Worm (Caenorhabditis elegans): Measurements from ENCODE around the gene lelo-4.

The lelo-4 gene

DNA sequence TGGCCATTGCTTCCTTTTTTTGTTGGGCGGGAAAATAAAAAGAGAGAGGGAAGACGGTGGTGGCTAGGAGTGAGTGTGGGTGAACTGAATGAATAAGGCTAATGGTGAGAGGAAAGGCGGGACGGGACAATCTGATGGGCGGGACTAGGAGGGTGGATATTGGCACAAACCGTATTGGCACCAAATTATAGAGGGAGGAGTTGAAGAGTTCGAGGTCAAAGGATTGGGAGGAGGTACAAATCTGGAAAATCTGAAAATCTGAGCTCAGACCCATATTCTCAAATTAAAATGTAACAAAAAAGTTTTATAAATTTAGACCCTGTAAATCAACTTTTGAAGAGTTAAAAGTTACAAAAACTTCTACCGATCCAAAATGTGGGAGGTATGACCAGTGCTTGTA is 24.1 kb downstream of the lelo-4 start, which contains the start of gene hlh-14:
TSS of gene hlh-14 (minus strand) at position 101 of the 400 bp plus-strand sequence.
- TF ChIP-seq med-1 (GFP tag; optimal IDR thresholded peaks at IDR 0.05; ENCODE audit: insufficient read depth) (no peak), ztf-23 (GFP tag; IDR thresholded peaks at IDR 0.05) (no peak), flt-1 (GFP tag; IDR thresholded peaks at IDR 0.05) (no peak), T22C8.4 (GFP tag; IDR thresholded peaks at IDR 0.05) (no peak), ref-1 (GFP tag; conservative IDR thresholded peaks at IDR 0.05) (no peak), cog-1 (tag; optimal IDR thresholded peaks at IDR 0.05) (no peak), klf-2 (GFP tag; conservative IDR thresholded peaks at IDR 0.05) (no peak), ztf-29 (GFP tag; IDR thresholded peaks at IDR 0.05) (no peak), tab-1 (GFP tag; IDR thresholded peaks at IDR 0.05) (no peak)

DNA sequence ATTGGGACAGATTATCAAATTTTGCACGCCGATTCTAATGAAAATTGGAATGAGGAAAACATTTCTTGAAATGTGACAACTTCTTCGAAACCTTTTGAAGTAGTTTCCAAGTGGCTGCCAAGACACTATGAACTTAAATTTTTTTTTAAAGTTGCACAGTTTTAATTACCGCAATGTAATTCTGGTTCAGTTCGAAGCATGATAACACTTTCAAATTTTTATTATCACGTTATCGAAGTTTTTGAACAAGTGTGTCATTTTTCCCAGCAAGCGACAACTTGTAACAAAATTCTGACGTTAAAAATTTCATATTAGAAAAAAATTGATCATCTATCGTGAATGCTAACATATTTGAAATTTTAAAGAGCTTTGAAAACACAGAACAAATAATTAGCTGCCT is 28.0 kb downstream of the lelo-4 start:
- TF ChIP-seq ref-1 (GFP tag; conservative IDR thresholded peaks at IDR 0.05) (no peak), cog-1 (tag; optimal IDR thresholded peaks at IDR 0.05) (no peak), T22C8.4 (GFP tag; IDR thresholded peaks at IDR 0.05) (no peak), med-1 (GFP tag; optimal IDR thresholded peaks at IDR 0.05; ENCODE audit: insufficient read depth) (no peak), tab-1 (GFP tag; IDR thresholded peaks at IDR 0.05) (no peak), klf-2 (GFP tag; conservative IDR thresholded peaks at IDR 0.05) (no peak), ztf-23 (GFP tag; IDR thresholded peaks at IDR 0.05) (no peak), ztf-29 (GFP tag; IDR thresholded peaks at IDR 0.05) (no peak), flt-1 (GFP tag; IDR thresholded peaks at IDR 0.05) (no peak)

DNA sequence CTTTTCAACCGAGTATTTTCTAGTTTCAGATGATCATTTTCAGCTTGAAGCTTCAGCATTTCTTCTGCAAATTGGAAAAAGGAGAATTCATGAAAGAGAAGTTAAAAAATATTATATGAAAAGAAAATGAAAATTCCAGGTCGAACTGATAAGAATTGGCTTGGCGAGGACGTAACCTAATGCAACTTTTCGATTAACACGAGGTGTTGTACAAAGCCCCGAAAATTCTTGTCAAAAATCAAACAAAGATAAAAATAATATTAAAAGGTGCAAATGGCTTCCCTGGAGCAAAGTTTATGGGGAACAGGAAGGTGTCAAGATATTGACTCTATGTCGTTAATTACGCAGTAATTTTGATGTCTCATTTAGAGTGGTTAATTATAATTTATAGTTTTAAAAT is 29.6 kb downstream of the lelo-4 start:
- TF ChIP-seq ztf-23 (GFP tag; IDR thresholded peaks at IDR 0.05): no peak
- no peak for TF ChIP-seq cog-1 (tag; optimal IDR thresholded peaks at IDR 0.05)
- no peak for TF ChIP-seq flt-1 (GFP tag; IDR thresholded peaks at IDR 0.05)
- TF ChIP-seq med-1 (GFP tag; optimal IDR thresholded peaks at IDR 0.05; ENCODE audit: insufficient read depth): no peak
- TF ChIP-seq T22C8.4 (GFP tag; IDR thresholded peaks at IDR 0.05): no peak
- TF ChIP-seq klf-2 (GFP tag; conservative IDR thresholded peaks at IDR 0.05): no peak
- TF ChIP-seq tab-1 (GFP tag; IDR thresholded peaks at IDR 0.05): no peak
- no peak for TF ChIP-seq ztf-29 (GFP tag; IDR thresholded peaks at IDR 0.05)

- TF ChIP-seq T22C8.4 (GFP tag; IDR thresholded peaks at IDR 0.05): no peak
- no peak for TF ChIP-seq tab-1 (GFP tag; IDR thresholded peaks at IDR 0.05)
- no peak for TF ChIP-seq cog-1 (tag; optimal IDR thresholded peaks at IDR 0.05)
- no peak for TF ChIP-seq klf-2 (GFP tag; conservative IDR thresholded peaks at IDR 0.05)
- no peak for TF ChIP-seq ztf-29 (GFP tag; IDR thresholded peaks at IDR 0.05)
- no peak for TF ChIP-seq med-1 (GFP tag; optimal IDR thresholded peaks at IDR 0.05; ENCODE audit: insufficient read depth)
- no peak for TF ChIP-seq flt-1 (GFP tag; IDR thresholded peaks at IDR 0.05)
- no peak for TF ChIP-seq ref-1 (GFP tag; conservative IDR thresholded peaks at IDR 0.05)
- TF ChIP-seq ztf-23 (GFP tag; IDR thresholded peaks at IDR 0.05): no peak
These were observed 30.4 kb downstream of the lelo-4 start, which contains the start of gene F10C1.9 for ce11 chrII:5745088-5745487. F10C1.9 (minus strand) TSS chrII:5745284.

- TF ChIP-seq flt-1 (GFP tag; IDR thresholded peaks at IDR 0.05): no peak
- no peak for TF ChIP-seq cog-1 (tag; optimal IDR thresholded peaks at IDR 0.05)
- TF ChIP-seq T22C8.4 (GFP tag; IDR thresholded peaks at IDR 0.05): no peak
- no peak for TF ChIP-seq klf-2 (GFP tag; conservative IDR thresholded peaks at IDR 0.05)
- no peak for TF ChIP-seq med-1 (GFP tag; optimal IDR thresholded peaks at IDR 0.05; ENCODE audit: insufficient read depth)
- no peak for TF ChIP-seq ref-1 (GFP tag; conservative IDR thresholded peaks at IDR 0.05)
- no peak for TF ChIP-seq ztf-23 (GFP tag; IDR thresholded peaks at IDR 0.05)
- TF ChIP-seq ztf-29 (GFP tag; IDR thresholded peaks at IDR 0.05): no peak
- TF ChIP-seq tab-1 (GFP tag; IDR thresholded peaks at IDR 0.05): no peak
These were observed 32.6 kb downstream of the lelo-4 start for ce11 chrII:5747312-5747711.

DNA sequence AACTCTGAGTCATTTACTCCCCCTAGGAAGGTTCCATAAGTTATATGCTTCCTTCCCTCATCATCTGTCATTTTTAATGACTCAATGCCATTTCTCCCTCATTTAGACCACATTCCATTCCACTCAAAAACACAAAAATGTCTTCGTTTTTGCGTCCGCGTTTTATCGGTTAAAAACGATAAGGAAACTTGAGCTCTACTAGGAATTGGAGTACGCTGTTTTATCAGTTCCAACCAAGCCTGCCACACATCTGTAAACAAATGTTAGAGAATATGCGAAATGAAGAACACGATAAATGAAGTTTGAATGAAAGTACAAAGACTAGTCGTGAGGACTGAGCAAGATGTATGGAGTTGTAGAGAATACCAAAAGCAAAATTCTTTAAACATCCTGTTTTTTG is 33.7 kb downstream of the lelo-4 start:
- TF ChIP-seq klf-2 (GFP tag; conservative IDR thresholded peaks at IDR 0.05) (no peak), T22C8.4 (GFP tag; IDR thresholded peaks at IDR 0.05) (no peak), med-1 (GFP tag; optimal IDR thresholded peaks at IDR 0.05; ENCODE audit: insufficient read depth) (no peak), ztf-29 (GFP tag; IDR thresholded peaks at IDR 0.05) (no peak), tab-1 (GFP tag; IDR thresholded peaks at IDR 0.05) (no peak), flt-1 (GFP tag; IDR thresholded peaks at IDR 0.05) (no peak), ztf-23 (GFP tag; IDR thresholded peaks at IDR 0.05) (no peak), ref-1 (GFP tag; conservative IDR thresholded peaks at IDR 0.05) (no peak), cog-1 (tag; optimal IDR thresholded peaks at IDR 0.05) (no peak)

DNA sequence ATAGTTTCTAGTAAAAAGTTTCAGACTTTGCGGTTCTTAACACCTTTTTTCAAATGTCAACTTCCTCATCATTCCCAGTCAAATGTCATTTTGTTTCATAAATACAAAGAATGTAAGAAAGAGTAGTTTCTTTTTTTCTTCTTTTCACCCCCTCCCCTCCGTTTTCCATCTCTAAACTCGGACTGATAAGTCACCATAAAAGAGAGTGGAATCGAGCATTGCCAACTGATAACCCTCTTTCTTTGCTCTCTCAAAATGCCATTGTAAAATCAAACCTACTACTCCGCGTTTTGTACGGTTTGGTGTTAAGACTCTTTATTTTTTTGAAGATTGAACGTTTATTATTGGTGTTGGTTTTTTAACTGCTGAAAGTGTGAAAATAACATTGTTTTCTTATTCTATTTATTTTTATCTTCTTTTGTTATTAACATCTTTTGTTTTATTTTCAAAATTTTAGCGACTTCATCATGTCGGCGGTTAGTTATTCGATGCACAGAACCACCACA is 35.1 kb downstream of the lelo-4 start, which contains the start of gene ifb-2:
TSS of gene ifb-2 (plus strand) at position 456 of the 506 bp plus-strand sequence.
- no peak for TF ChIP-seq ztf-23 (GFP tag; IDR thresholded peaks at IDR 0.05)
- no peak for TF ChIP-seq ref-1 (GFP tag; conservative IDR thresholded peaks at IDR 0.05)
- TF ChIP-seq klf-2 (GFP tag; conservative IDR thresholded peaks at IDR 0.05): no peak
- TF ChIP-seq tab-1 (GFP tag; IDR thresholded peaks at IDR 0.05): no peak
- TF ChIP-seq ztf-29 (GFP tag; IDR thresholded peaks at IDR 0.05): no peak
- TF ChIP-seq med-1 (GFP tag; optimal IDR thresholded peaks at IDR 0.05; ENCODE audit: insufficient read depth): no peak
- no peak for TF ChIP-seq T22C8.4 (GFP tag; IDR thresholded peaks at IDR 0.05)
- no peak for TF ChIP-seq flt-1 (GFP tag; IDR thresholded peaks at IDR 0.05)
- TF ChIP-seq cog-1 (tag; optimal IDR thresholded peaks at IDR 0.05): no peak

- TF ChIP-seq klf-2 (GFP tag; conservative IDR thresholded peaks at IDR 0.05): no peak
- no peak for TF ChIP-seq ref-1 (GFP tag; conservative IDR thresholded peaks at IDR 0.05)
- TF ChIP-seq ztf-29 (GFP tag; IDR thresholded peaks at IDR 0.05): no peak
- no peak for TF ChIP-seq med-1 (GFP tag; optimal IDR thresholded peaks at IDR 0.05; ENCODE audit: insufficient read depth)
- TF ChIP-seq flt-1 (GFP tag; IDR thresholded peaks at IDR 0.05): no peak
- TF ChIP-seq ztf-23 (GFP tag; IDR thresholded peaks at IDR 0.05): no peak
- no peak for TF ChIP-seq T22C8.4 (GFP tag; IDR thresholded peaks at IDR 0.05)
- no peak for TF ChIP-seq tab-1 (GFP tag; IDR thresholded peaks at IDR 0.05)
- no peak for TF ChIP-seq cog-1 (tag; optimal IDR thresholded peaks at IDR 0.05)
These were observed 36.6 kb downstream of the lelo-4 start for ce11 chrII:5751353-5751752.

DNA sequence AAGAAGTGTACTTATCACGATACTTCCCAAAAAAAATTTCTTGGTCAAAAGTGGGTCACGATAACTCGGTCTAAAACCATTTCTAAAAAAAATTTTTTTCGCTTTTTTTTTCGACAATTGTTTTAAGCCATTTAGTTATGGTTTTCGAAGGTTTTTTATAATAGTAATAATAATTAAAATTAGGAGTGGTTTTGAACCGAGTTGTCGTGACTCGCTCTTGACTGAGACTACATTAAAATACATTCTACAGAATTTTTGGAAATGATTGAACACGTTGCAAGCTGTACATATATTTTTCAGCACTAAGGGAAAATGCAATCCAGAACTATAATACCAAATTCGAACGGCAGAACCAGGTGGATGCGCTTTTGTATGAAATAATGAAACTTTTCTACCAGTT is 39.4 kb downstream of the lelo-4 start, which contains the start of gene F10C1.8:
TSS of gene F10C1.8 (plus strand) at position 301 of the 400 bp plus-strand sequence.
- TF ChIP-seq tab-1 (GFP tag; IDR thresholded peaks at IDR 0.05) (no peak), ref-1 (GFP tag; conservative IDR thresholded peaks at IDR 0.05) (no peak), med-1 (GFP tag; optimal IDR thresholded peaks at IDR 0.05; ENCODE audit: insufficient read depth) (no peak), T22C8.4 (GFP tag; IDR thresholded peaks at IDR 0.05) (no peak), ztf-23 (GFP tag; IDR thresholded peaks at IDR 0.05) (no peak), flt-1 (GFP tag; IDR thresholded peaks at IDR 0.05) (no peak), cog-1 (tag; optimal IDR thresholded peaks at IDR 0.05) (no peak)

Measured in whole organism, midembryonic.